Fruit fly (Drosophila melanogaster) whole organism, embryonic: ENCODE data around the gene CG33511.
A peak's percentile ranks its signal among the peaks of the same experiment; 100 is the strongest.

Experiments used
- ATbp ChIP-seq: fragments of 200-800 bp; sonication (Bioruptor generic); optimal IDR thresholded peaks from 2 replicates; lab custom pipeline; 2017; ENCODE audit warnings: missing biosample characterization, mild to moderate bottlenecking, missing genetic modification characterization, missing genetic modification reagents
- Ada2b ChIP-seq: fragments of 200-800 bp; sonication (Bioruptor generic); IDR thresholded peaks from 2 replicates; pipeline ENCODE4 v1.3.6; 2022; ENCODE audit warnings: missing biosample characterization, missing genetic modification characterization
- CG10462 ChIP-seq: fragments of 200-800 bp; sonication (Bioruptor generic); optimal IDR thresholded peaks from 2 replicates; lab custom pipeline; 2016; ENCODE audit warnings: missing biosample characterization, missing genetic modification characterization
- CG10959 ChIP-seq: fragments of 200-800 bp; sonication (Bioruptor generic); IDR thresholded peaks from 2 replicates; pipeline ENCODE4 v1.3.6; 2022; ENCODE audit warnings: missing biosample characterization, missing genetic modification characterization
- CG11504 ChIP-seq: fragments of 200-800 bp; sonication (Bioruptor generic); optimal IDR thresholded peaks from 3 replicates; lab custom pipeline; 2019; ENCODE audit warnings: missing biosample characterization, mild to moderate bottlenecking, missing genetic modification characterization, moderate library complexity
- CG12219 ChIP-seq: fragments of 200-800 bp; sonication (Bioruptor generic); optimal IDR thresholded peaks from 3 replicates; lab custom pipeline; 2018; ENCODE audit warnings: missing biosample characterization, mild to moderate bottlenecking, missing genetic modification characterization
- CG12391 ChIP-seq: fragments of 200-800 bp; sonication (Bioruptor generic); optimal IDR thresholded peaks from 3 replicates; lab custom pipeline; 2018; ENCODE audit warnings: missing biosample characterization, mild to moderate bottlenecking, missing genetic modification characterization, moderate library complexity
- CG13123 ChIP-seq: fragments of 200-800 bp; sonication (Bioruptor generic); optimal IDR thresholded peaks from 2 replicates; lab custom pipeline; 2016; ENCODE audit warnings: missing biosample characterization, missing genetic modification characterization
- CG15696 ChIP-seq: fragments of 200-800 bp; sonication (Bioruptor generic); optimal IDR thresholded peaks from 2 replicates; lab custom pipeline; 2019; ENCODE audit warnings: missing biosample characterization, mild to moderate bottlenecking, missing genetic modification characterization, moderate library complexity
- CG1603 ChIP-seq: fragments of 200-800 bp; sonication (Bioruptor generic); optimal IDR thresholded peaks from 2 replicates; lab custom pipeline; 2019; ENCODE audit warnings: missing biosample characterization, mild to moderate bottlenecking, missing genetic modification characterization, moderate library complexity
- CG17359 ChIP-seq: fragments of 200-800 bp; sonication (Bioruptor generic); optimal IDR thresholded peaks from 3 replicates; lab custom pipeline; 2018; ENCODE audit warnings: missing biosample characterization, mild to moderate bottlenecking, missing genetic modification characterization, moderate library complexity
- CG17361 ChIP-seq: fragments of 200-800 bp; sonication (Bioruptor generic); IDR thresholded peaks from 3 replicates; pipeline ENCODE4 v1.3.6; 2022; ENCODE audit warnings: missing biosample characterization, missing genetic modification characterization
- CG17385 ChIP-seq: fragments of 200-800 bp; sonication (Bioruptor generic); optimal IDR thresholded peaks from 3 replicates; lab custom pipeline; 2018; ENCODE audit warnings: missing biosample characterization, mild to moderate bottlenecking, missing genetic modification characterization
- CG18599 ChIP-seq: fragments of 200-800 bp; sonication (Bioruptor generic); optimal IDR thresholded peaks from 3 replicates; lab custom pipeline; 2017; ENCODE audit warnings: missing biosample characterization, missing genetic modification characterization, mild to moderate bottlenecking, moderate library complexity, missing genetic modification reagents
- CG2199 ChIP-seq: fragments of 200-800 bp; sonication (Bioruptor generic); IDR thresholded peaks from 3 replicates; pipeline ENCODE4 v1.3.6; 2022; ENCODE audit warnings: missing biosample characterization, missing genetic modification characterization
- CG3065 ChIP-seq: fragments of 200-800 bp; sonication (Bioruptor generic); optimal IDR thresholded peaks from 2 replicates; lab custom pipeline; 2016; ENCODE audit warnings: missing biosample characterization, missing genetic modification characterization
- CG3281 ChIP-seq: fragments of 200-800 bp; sonication (Bioruptor generic); optimal IDR thresholded peaks from 3 replicates; lab custom pipeline; 2017; ENCODE audit warnings: missing biosample characterization, mild to moderate bottlenecking, missing genetic modification characterization
- CG4404 ChIP-seq: fragments of 200-800 bp; sonication (Bioruptor generic); IDR thresholded peaks from 2 replicates; pipeline ENCODE4 v1.3.6; 2022; ENCODE audit warnings: missing biosample characterization, missing genetic modification characterization
- CG5180 ChIP-seq: fragments of 200-800 bp; sonication (Bioruptor generic); optimal IDR thresholded peaks from 3 replicates; lab custom pipeline; 2017; ENCODE audit warnings: missing biosample characterization, missing genetic modification characterization, mild to moderate bottlenecking, moderate library complexity, missing genetic modification reagents
- CG6654 ChIP-seq: fragments of 200-800 bp; sonication (Bioruptor generic); optimal IDR thresholded peaks from 2 replicates; lab custom pipeline; 2017; ENCODE audit warnings: missing biosample characterization, mild to moderate bottlenecking, missing genetic modification characterization
- CG6683 ChIP-seq: fragments of 200-800 bp; sonication (Bioruptor generic); optimal IDR thresholded peaks from 2 replicates; lab custom pipeline; 2017; ENCODE audit warnings: missing biosample characterization, mild to moderate bottlenecking, missing genetic modification characterization, missing genetic modification reagents
- CG6689 ChIP-seq: fragments of 200-800 bp; sonication (Bioruptor generic); IDR thresholded peaks from 2 replicates; pipeline ENCODE4 v1.3.6; 2022; ENCODE audit warnings: missing biosample characterization, missing genetic modification characterization
- CG6854 ChIP-seq: fragments of 200-800 bp; sonication (Bioruptor generic); optimal IDR thresholded peaks from 3 replicates; lab custom pipeline; 2017; ENCODE audit warnings: missing biosample characterization, mild to moderate bottlenecking, missing genetic modification characterization
- CG7357 ChIP-seq: fragments of 200-800 bp; sonication (Bioruptor generic); IDR thresholded peaks from 3 replicates; pipeline ENCODE4 v1.3.6; 2022; ENCODE audit warnings: missing biosample characterization, missing genetic modification characterization
- CG8089 ChIP-seq: fragments of 200-800 bp; sonication (Bioruptor generic); optimal IDR thresholded peaks from 3 replicates; lab custom pipeline; 2016; ENCODE audit warnings: missing biosample characterization, missing genetic modification characterization
- CG8359 ChIP-seq: fragments of 200-800 bp; sonication (Bioruptor generic); optimal IDR thresholded peaks from 2 replicates; lab custom pipeline; 2017; ENCODE audit warnings: missing biosample characterization, mild to moderate bottlenecking, missing genetic modification characterization, borderline replicate concordance
- CG9817 ChIP-seq: fragments of 200-800 bp; sonication (Bioruptor generic); optimal IDR thresholded peaks from 2 replicates; lab custom pipeline; 2018; ENCODE audit warnings: missing biosample characterization, mild to moderate bottlenecking, missing genetic modification characterization, moderate library complexity
- Dip3 ChIP-seq: fragments of 200-800 bp; sonication (Bioruptor generic); optimal IDR thresholded peaks from 3 replicates; lab custom pipeline; 2016; ENCODE audit warnings: missing biosample characterization, missing genetic modification characterization
- Hr39 ChIP-seq: fragments of >200 bp; optimal IDR thresholded peaks from 2 replicates; lab custom pipeline; 2017
- Jarid2 ChIP-seq: fragments of 200-800 bp; sonication (Bioruptor generic); optimal IDR thresholded peaks from 3 replicates; lab custom pipeline; 2017; ENCODE audit warnings: mild to moderate bottlenecking, missing biosample characterization, missing genetic modification reagents, missing genetic modification characterization
- PHDP ChIP-seq: fragments of 200-800 bp; sonication (Bioruptor generic); optimal IDR thresholded peaks from 3 replicates; lab custom pipeline; 2018; ENCODE audit warnings: missing biosample characterization, mild to moderate bottlenecking, missing genetic modification characterization, moderate library complexity
- Rfx ChIP-seq: fragments of 200-800 bp; sonication (Bioruptor generic); IDR thresholded peaks from 2 replicates; pipeline ENCODE4 v1.3.6; 2022; ENCODE audit warnings: missing biosample characterization, missing genetic modification characterization
- Spps ChIP-seq: fragments of 200-800 bp; sonication (Bioruptor generic); optimal IDR thresholded peaks from 2 replicates; lab custom pipeline; 2018; ENCODE audit warnings: missing biosample characterization, mild to moderate bottlenecking, missing genetic modification characterization
- Sry-β ChIP-seq: fragments of 200-800 bp; sonication (Bioruptor generic); optimal IDR thresholded peaks from 2 replicates; lab custom pipeline; 2018; ENCODE audit warnings: missing biosample characterization, mild to moderate bottlenecking, missing genetic modification characterization, moderate library complexity
- Ssrp ChIP-seq: fragments of 200-800 bp; sonication (Bioruptor generic); optimal IDR thresholded peaks from 2 replicates; lab custom pipeline; 2018; ENCODE audit warnings: missing biosample characterization, mild to moderate bottlenecking, missing genetic modification characterization, moderate library complexity
- al ChIP-seq: fragments of 200-800 bp; sonication (Bioruptor generic); IDR thresholded peaks from 2 replicates; pipeline ENCODE4 v1.3.6; 2022; ENCODE audit warnings: missing biosample characterization, missing genetic modification characterization
- aop ChIP-seq: fragments of 200-800 bp; sonication (Bioruptor generic); IDR thresholded peaks from 2 replicates; pipeline ENCODE4 v1.3.6; 2022; ENCODE audit warnings: missing biosample characterization, missing genetic modification characterization
- dm ChIP-seq: fragments of 200-800 bp; sonication (Bioruptor generic); optimal IDR thresholded peaks from 3 replicates; lab custom pipeline; 2016; ENCODE audit warnings: missing biosample characterization, missing genetic modification characterization
- nerfin-1 ChIP-seq: fragments of 200-800 bp; sonication (Bioruptor generic); optimal IDR thresholded peaks from 3 replicates; lab custom pipeline; 2019; ENCODE audit warnings: missing biosample characterization, mild to moderate bottlenecking, missing genetic modification characterization, moderate library complexity
- otp ChIP-seq: fragments of 200-800 bp; sonication (Bioruptor generic); IDR thresholded peaks from 3 replicates; pipeline ENCODE4, ENCODE4 v1.3.6; 2022; ENCODE audit warnings: missing biosample characterization, missing genetic modification characterization
- prd ChIP-seq, 3 experiments: fragments of >200 bp in 2 of 3; fragments of 200-800 bp in 1 of 3; sonication (Bioruptor generic) in 1 of 3; optimal IDR thresholded peaks in 2 of 3; IDR thresholded peaks in 1 of 3; 2 replicates in 2 of 3; 3 replicates in 1 of 3; pipeline versions ENCODE4 v1.3.6 to Lab custom; 2017 to 2022; ENCODE audit warnings: missing biosample characterization in 1 of 3, missing genetic modification characterization in 1 of 3
- rib ChIP-seq: fragments of 200-800 bp; sonication (Bioruptor generic); IDR thresholded peaks from 2 replicates; pipeline ENCODE4 v1.3.6; 2022; ENCODE audit warnings: missing biosample characterization, missing genetic modification characterization
- sc ChIP-seq, 3 experiments: fragments of >200 bp in 2 of 3; fragments of 200-800 bp in 1 of 3; sonication (Bioruptor generic) in 1 of 3; optimal IDR thresholded peaks; 2 replicates in 2 of 3; 3 replicates in 1 of 3; lab custom pipeline; 2017; ENCODE audit warnings: mild to moderate bottlenecking in 1 of 3, missing biosample characterization in 1 of 3, missing genetic modification characterization in 1 of 3, missing genetic modification reagents in 1 of 3
- sisA ChIP-seq: fragments of 200-800 bp; sonication (Bioruptor generic); IDR thresholded peaks from 2 replicates; pipeline ENCODE4 v1.3.6; 2022; ENCODE audit warnings: missing biosample characterization, missing genetic modification characterization
- sqz ChIP-seq: fragments of 200-800 bp; sonication (Bioruptor generic); optimal IDR thresholded peaks from 3 replicates; lab custom pipeline; 2018; ENCODE audit warnings: missing biosample characterization, mild to moderate bottlenecking, missing genetic modification characterization
- tin ChIP-seq: fragments of 200-800 bp; sonication (Bioruptor generic); optimal IDR thresholded peaks from 3 replicates; lab custom pipeline; 2016; ENCODE audit warnings: missing biosample characterization, missing genetic modification characterization
- zen2 ChIP-seq: fragments of 200-800 bp; sonication (Bioruptor generic); IDR thresholded peaks from 3 replicates; pipeline ENCODE4 v1.3.6; 2022; ENCODE audit warnings: missing biosample characterization, missing genetic modification characterization; ENCODE audit not compliant: partially characterized antibody
- zfh1 ChIP-seq: fragments of 200-800 bp; sonication (Bioruptor generic); IDR thresholded peaks from 3 replicates; pipeline ENCODE4 v1.3.6; 2022; ENCODE audit warnings: missing biosample characterization, missing genetic modification characterization
- zfh2 ChIP-seq: fragments of 200-800 bp; sonication (Bioruptor generic); optimal IDR thresholded peaks from 2 replicates; lab custom pipeline; 2016; ENCODE audit warnings: missing biosample characterization, missing genetic modification characterization

CG33511 gene

dm6 chr2L:21038723-21039122, 43.6 kb downstream of the CG33511 start (continued):
- TF ChIP-seq sc (optimal IDR thresholded peaks at IDR 0.05; lab: Kevin White, UChicago): no peak
- peak; percentile 27 for TF ChIP-seq sc (GFP tag; optimal IDR thresholded peaks at IDR 0.05; lab: Kevin White, UChicago)
- peak; percentile 39 for TF ChIP-seq zfh2
- TF ChIP-seq CG12391 (tag; lab: Kevin White, UChicago): peak; percentile 70
- TF ChIP-seq CG18599 (GFP tag; lab: Kevin White, UChicago): peak; percentile 80
- peak; percentile 69 for TF ChIP-seq tin (GFP tag; lab: Kevin White, UChicago)
- TF ChIP-seq al (GFP tag; lab: Robert Waterston, UW): 0 out of 2 replicates have a peak, but pooled peaks have one; percentile 32
- TF ChIP-seq CG6654 (GFP tag; lab: Kevin White, UChicago): peak; percentile 29
- no peak for TF ChIP-seq sqz (GFP tag; lab: Kevin White, UChicago)
- TF ChIP-seq CG13123 (GFP tag; lab: Kevin White, UChicago): peak; percentile 21
- TF ChIP-seq CG10462: peak; percentile 45
- peak; percentile 11 for TF ChIP-seq nerfin-1 (tag; lab: Kevin White, UChicago)
- TF ChIP-seq CG9817 (tag; lab: Kevin White, UChicago): peak; percentile 47
- no peak for TF ChIP-seq Hr39 (lab: Kevin White, UChicago)
- TF ChIP-seq CG12219: peak; percentile 49
- peak; percentile 55 for TF ChIP-seq Ssrp (tag; lab: Kevin White, UChicago)
- peak; percentile 72 for TF ChIP-seq CG6689
- TF ChIP-seq ATbp: peak; percentile 54
- peak; percentile 61 for TF ChIP-seq CG17359
- TF ChIP-seq rib (GFP tag; lab: Robert Waterston, UW): no peak
- TF ChIP-seq CG11504 (tag; lab: Kevin White, UChicago): peak; percentile 72
- 0 out of 3 replicates have a peak, but pooled peaks have one; percentile 42 for TF ChIP-seq otp

DNA sequence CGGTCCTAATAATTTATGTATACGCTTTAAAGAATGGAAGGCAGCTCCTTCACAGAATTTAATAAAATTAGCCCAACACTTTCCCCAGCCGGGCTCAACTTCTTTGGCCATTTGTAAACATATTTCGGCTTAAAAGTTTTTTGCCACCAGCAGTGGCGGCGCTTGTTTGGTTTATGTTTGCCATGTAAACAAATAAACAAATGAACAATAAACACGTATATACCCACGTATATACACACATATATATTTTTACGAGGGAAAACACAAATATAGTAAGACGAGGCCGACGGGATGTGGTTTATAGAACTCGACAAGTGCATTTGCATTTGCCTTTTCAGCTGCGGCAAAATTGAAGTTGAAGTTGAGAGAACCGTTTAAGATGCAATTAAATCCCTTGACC, 44.6 kb downstream of the CG33511 start:
- TF ChIP-seq aop (no peak), CG6854 (GFP tag; lab: Kevin White, UChicago) (peak; percentile 41), CG5180 (GFP tag; lab: Kevin White, UChicago) (peak; percentile 56), sisA (GFP tag; lab: Robert Waterston, UW) (no peak), CG17359 (peak; percentile 66), Sry-β (GFP tag; lab: Kevin White, UChicago) (peak; percentile 60), Rfx (GFP tag; lab: Robert Waterston, UW) (no peak), Spps (peak; percentile 51), Dip3 (no peak), CG12219 (peak; percentile 19), CG3065 (GFP tag; lab: Kevin White, UChicago) (no peak), CG6683 (peak; percentile 36), CG10959 (GFP tag; lab: Robert Waterston, UW) (no peak), CG2199 (GFP tag; lab: Robert Waterston, UW) (peak; percentile 79; the same call in 2 of the 3 replicates), CG1603 (tag; lab: Kevin White, UChicago) (peak; percentile 23), Ada2b (GFP tag; lab: Robert Waterston, UW) (no peak), zen2 (no peak), ATbp (peak; percentile 67), Jarid2 (GFP tag; lab: Kevin White, UChicago) (no peak), CG3281 (GFP tag; lab: Kevin White, UChicago) (peak; percentile 70), CG17385 (GFP tag; lab: Kevin White, UChicago) (peak; percentile 15), PHDP (tag; lab: Kevin White, UChicago) (peak; percentile 31), CG4404 (GFP tag; lab: Robert Waterston, UW) (no peak), CG17361 (GFP tag; lab: Robert Waterston, UW) (peak; percentile 48; the same call in 1 of the 3 replicates), prd (optimal IDR thresholded peaks at IDR 0.05; lab: Kevin White, UChicago) (no peak), prd (GFP tag; IDR thresholded peaks at IDR 0.05; lab: Robert Waterston, UW) (peak; percentile 23; the same call in 2 of the 3 replicates), CG11504 (tag; lab: Kevin White, UChicago) (peak; percentile 9), CG15696 (peak; percentile 88), CG7357 (no peak), CG8359 (peak; percentile 59), zfh1 (GFP tag; lab: Robert Waterston, UW) (no peak), dm (GFP tag; lab: Kevin White, UChicago) (no peak), CG8089 (GFP tag; lab: Kevin White, UChicago) (no peak)
